Worm (Caenorhabditis elegans) whole organism, dauer: ENCODE results near the gene fbxa-107.

Source experiments
- unc-62 ChIP-seq: sonication (generic microtip); optimal IDR thresholded peaks from 2 replicates; lab custom pipeline; 2017; ENCODE audit warnings: missing biosample characterization, missing genetic modification reagents, missing genetic modification characterization

fbxa-107 gene

ce11 chrV:18171568-18171967 lies 47.8 kb downstream of the fbxa-107 start, which contains the start of gene C14A6.8:
Gene C14A6.8, minus strand, starts transcription at chrV:18171668.
- no peak for TF ChIP-seq unc-62
